Worm (Caenorhabditis elegans) whole organism, young adult: ENCODE measurements around the gene C03B1.4.

ENCODE experiments used
- D2030.7 ChIP-seq: fragments of 200-800 bp; sonication (Bioruptor generic); IDR thresholded peaks from 2 replicates; pipeline ENCODE4 v1.3.6; 2022; ENCODE audit warnings: missing genetic modification reagents, missing genetic modification characterization, missing compliant biosample characterization
- F10E7.11 ChIP-seq: sonication (generic microtip); optimal IDR thresholded peaks from 2 replicates; lab custom pipeline; 2017; ENCODE audit warnings: mild to moderate bottlenecking, missing genetic modification characterization, moderate library complexity, missing compliant biosample characterization
- F52B5.7 ChIP-seq: sonication (generic microtip); optimal IDR thresholded peaks from 2 replicates; lab custom pipeline; 2016; ENCODE audit warnings: mild to moderate bottlenecking, missing genetic modification characterization, missing compliant biosample characterization
- atf-7 ChIP-seq: sonication (generic microtip); optimal IDR thresholded peaks from 2 replicates; lab custom pipeline; 2017; ENCODE audit warnings: mild to moderate bottlenecking, missing genetic modification characterization, missing compliant biosample characterization
- dpff-1 ChIP-seq: sonication (generic microtip); optimal IDR thresholded peaks from 2 replicates; lab custom pipeline; 2017; ENCODE audit warnings: mild to moderate bottlenecking, missing genetic modification characterization, missing compliant biosample characterization
- dpl-1 ChIP-seq: fragments of 150-350 bp; optimal IDR thresholded peaks from 2 replicates; lab custom pipeline; 2014; ENCODE audit warnings: missing biosample characterization, missing genetic modification reagents, missing genetic modification characterization
- lir-1 ChIP-seq: fragments of 200-800 bp; sonication (Bioruptor generic); conservative IDR thresholded peaks from 2 replicates; pipeline ENCODE4 v1.3.6; 2022; ENCODE audit warnings: missing genetic modification reagents, missing genetic modification characterization, missing compliant biosample characterization
- lsy-27 ChIP-seq: sonication (generic microtip); optimal IDR thresholded peaks from 2 replicates; lab custom pipeline; 2017; ENCODE audit warnings: missing genetic modification characterization, mild to moderate bottlenecking, missing compliant biosample characterization, antibody characterized with exemption, missing genotype, borderline replicate concordance; ENCODE audit not compliant: insufficient read depth
- madf-3 ChIP-seq: fragments of 200-800 bp; sonication (Bioruptor generic); IDR thresholded peaks from 2 replicates; pipeline ENCODE4 v1.3.6; 2022; ENCODE audit warnings: missing genetic modification reagents, missing genetic modification characterization, missing compliant biosample characterization
- nfya-1 ChIP-seq: sonication (generic microtip); optimal IDR thresholded peaks from 2 replicates; lab custom pipeline; 2017; ENCODE audit warnings: antibody characterized with exemption, missing compliant biosample characterization, missing genetic modification characterization, borderline replicate concordance; ENCODE audit not compliant: insufficient read depth
- snpc-1.3 ChIP-seq: sonication (generic microtip); optimal IDR thresholded peaks from 2 replicates; lab custom pipeline; 2017; ENCODE audit warnings: missing genetic modification characterization, mild to moderate bottlenecking, missing compliant biosample characterization, antibody characterized with exemption, moderate library complexity, missing genotype, missing genetic modification reagents; ENCODE audit not compliant: insufficient read depth

DNA sequence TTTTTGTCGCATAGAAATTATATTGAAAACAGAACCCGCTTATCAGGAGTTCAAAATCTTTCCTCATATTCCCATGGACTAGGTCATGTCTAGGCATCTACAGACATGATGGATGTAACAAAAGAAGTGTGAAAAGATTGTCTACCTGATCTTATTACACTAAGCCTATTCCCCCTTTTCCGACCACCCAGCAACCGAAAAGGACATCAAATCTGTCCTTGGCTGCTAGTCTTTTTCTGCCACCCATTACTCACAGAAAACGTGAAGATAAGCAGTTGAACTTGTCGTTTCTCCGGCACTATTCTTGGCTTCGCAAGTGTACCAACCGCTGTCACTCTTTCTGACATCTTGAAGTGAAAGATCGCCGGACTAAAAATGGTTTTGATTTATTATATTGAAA lies 18.6 kb downstream of the C03B1.4 start:
- TF ChIP-seq snpc-1.3 (tag; lab: Kevin White, UChicago) (no peak), lsy-27 (tag; lab: Kevin White, UChicago) (no peak), D2030.7 (GFP tag; lab: Robert Waterston, UW) (no peak), dpff-1 (tag; lab: Kevin White, UChicago) (no peak), lir-1 (GFP tag; lab: Robert Waterston, UW) (no peak), F10E7.11 (no peak), F52B5.7 (tag; lab: Kevin White, UChicago) (no peak), nfya-1 (tag; lab: Kevin White, UChicago) (no peak), madf-3 (GFP tag; lab: Robert Waterston, UW) (no peak), dpl-1 (GFP tag; lab: Kevin White, UChicago) (no peak), atf-7 (no peak)
